Fruit fly (Drosophila melanogaster) S2 (cell line): Measurements from ENCODE around the gene CG16890.

Experiments
- CG8478 ChIP-seq: fragments of >200 bp; optimal IDR thresholded peaks from 2 replicates; lab custom pipeline; 2018
- CTCF ChIP-seq, 2 experiments: fragments of >200 bp; optimal IDR thresholded peaks; 2 replicates each; lab custom pipeline; 2018

Gene CG16890

DNA sequence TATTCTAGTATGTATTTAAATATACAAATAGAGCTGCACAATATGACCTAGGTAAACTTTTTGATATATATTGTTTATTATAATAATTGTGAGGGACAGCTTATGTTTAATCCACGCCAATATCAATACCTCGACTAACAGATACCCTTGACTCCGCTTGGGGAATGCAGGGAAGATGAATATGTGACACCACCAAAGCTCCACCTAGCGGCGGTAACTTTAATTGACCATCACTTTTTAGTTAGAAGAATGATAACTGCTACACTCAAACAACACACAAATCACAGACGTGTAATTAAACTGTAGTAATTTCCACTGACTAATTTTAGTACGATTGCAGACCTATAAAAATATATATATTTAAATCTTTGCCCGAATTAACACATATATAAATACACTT, 21.0 kb downstream of the CG16890 start:
- TF ChIP-seq CG8478 (no peak), CTCF (optimal IDR thresholded peaks at IDR 0.05; lab: Kevin White, UChicago) (peak in 1 of 2 experiments; percentile 55)

DNA sequence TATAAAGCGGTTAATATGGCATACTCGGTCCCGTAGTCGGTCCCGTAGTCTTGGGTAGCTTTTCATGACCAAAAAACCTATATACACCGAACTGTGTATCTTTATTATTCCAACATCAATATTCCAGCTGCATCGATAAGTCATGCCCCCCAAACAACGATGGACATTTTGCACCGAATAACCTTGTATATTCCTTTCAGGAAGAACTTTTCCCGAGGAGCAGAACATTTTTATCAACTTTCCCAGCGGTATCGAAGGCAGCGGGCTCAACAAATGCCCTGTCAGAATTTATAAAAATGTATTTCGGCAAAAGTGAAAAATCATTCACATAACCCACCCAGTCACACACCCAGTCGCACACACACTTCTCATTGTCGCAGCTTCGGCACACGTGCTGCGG, 37.5 kb downstream of the CG16890 start, which contains the start of gene TM9SF4:
Gene TM9SF4, plus strand, starts transcription at position 301 of the 400 bp plus-strand sequence.
- TF ChIP-seq CTCF (optimal IDR thresholded peaks at IDR 0.05; lab: Kevin White, UChicago): no peak
- no peak for TF ChIP-seq CG8478

DNA sequence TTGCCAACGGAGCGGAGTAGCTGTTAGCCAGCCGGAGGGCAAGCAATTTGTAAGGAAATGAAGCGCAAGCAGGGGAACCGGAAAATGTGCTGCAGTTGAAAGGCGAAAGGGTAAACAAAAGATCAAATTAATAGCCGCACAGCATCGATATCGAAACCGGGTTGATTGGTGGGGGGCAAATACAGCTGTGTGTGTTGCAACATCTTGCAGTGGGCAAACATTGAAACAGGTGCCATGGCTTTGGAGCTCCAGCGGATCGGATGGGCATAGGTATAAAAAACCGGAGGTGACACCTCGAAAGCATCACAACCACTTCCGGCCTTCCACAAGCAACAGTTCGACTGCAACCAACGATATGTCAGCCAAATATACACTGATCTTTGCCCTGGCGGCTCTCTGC, 48.3 kb downstream of the CG16890 start, which contains the start of gene nur:
Gene nur, plus strand, starts transcription at position 301 of the 400 bp plus-strand sequence.
- TF ChIP-seq CG8478 (no peak), CTCF (optimal IDR thresholded peaks at IDR 0.05; lab: Kevin White, UChicago) (no peak)

DNA sequence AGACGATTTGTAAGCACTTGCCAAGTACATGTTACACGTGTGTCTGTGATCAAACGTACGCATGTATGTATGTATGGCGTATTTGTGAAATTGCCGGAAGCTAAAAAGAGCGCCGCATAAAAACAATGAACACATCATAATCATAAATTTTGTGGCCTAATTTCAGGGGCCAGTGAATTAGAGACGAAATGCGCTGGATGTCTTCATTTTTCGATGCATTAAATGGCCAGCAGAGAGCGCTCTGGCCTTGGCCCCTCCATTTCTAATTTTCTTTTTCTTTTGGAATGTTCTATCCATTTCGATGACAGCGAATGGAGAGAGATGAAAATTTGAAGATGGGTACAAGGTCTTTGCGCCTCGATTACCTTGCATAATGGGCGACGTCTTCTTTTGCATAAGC, 51.9 kb downstream of the CG16890 start:
- TF ChIP-seq CTCF (optimal IDR thresholded peaks at IDR 0.05; lab: Kevin White, UChicago) (peak; percentile 56 to 68), CG8478 (no peak)
